Worm (Caenorhabditis elegans) whole organism, late embryonic: ENCODE results near the gene K08E4.3.

ENCODE experiments used
- K02D7.2 ChIP-seq: sonication (generic microtip); optimal IDR thresholded peaks from 2 replicates; lab custom pipeline; 2017; ENCODE audit warnings: mild to moderate bottlenecking, missing genetic modification characterization, missing compliant biosample characterization
- ahr-1 ChIP-seq: sonication (generic microtip); optimal IDR thresholded peaks from 2 replicates; lab custom pipeline; 2016; ENCODE audit warnings: missing genetic modification characterization, missing compliant biosample characterization
- ama-1 ChIP-seq: fragments of 150-350 bp; optimal IDR thresholded peaks from 2 replicates; lab custom pipeline; 2014
- ceh-34 ChIP-seq: sonication (generic microtip); optimal IDR thresholded peaks from 2 replicates; lab custom pipeline; 2016; ENCODE audit warnings: mild to moderate bottlenecking, missing genetic modification characterization, missing compliant biosample characterization
- ceh-9 ChIP-seq: sonication (generic microtip); optimal IDR thresholded peaks from 2 replicates; lab custom pipeline; 2016; ENCODE audit warnings: mild to moderate bottlenecking, missing genetic modification characterization, inconsistent platforms, missing compliant biosample characterization
- odd-2 ChIP-seq: sonication (generic microtip); optimal IDR thresholded peaks from 2 replicates; lab custom pipeline; 2017; ENCODE audit warnings: antibody characterized with exemption, mild to moderate bottlenecking, missing genetic modification characterization, missing compliant biosample characterization
- pha-4 ChIP-seq: fragments of 150-350 bp; optimal IDR thresholded peaks from 2 replicates; lab custom pipeline; 2018; ENCODE audit warnings: missing biosample characterization, missing genetic modification reagents, missing genetic modification characterization
- pqm-1 ChIP-seq: sonication (generic microtip); optimal IDR thresholded peaks from 2 replicates; lab custom pipeline; 2016; ENCODE audit warnings: missing genetic modification characterization, missing compliant biosample characterization

- TF ChIP-seq ceh-9 (no peak), K02D7.2 (no peak), odd-2 (tag; lab: Kevin White, UChicago) (no peak), ahr-1 (tag; lab: Kevin White, UChicago) (no peak), ceh-34 (tag; lab: Kevin White, UChicago) (no peak), pqm-1 (tag; lab: Kevin White, UChicago) (no peak), ama-1 (no peak), pha-4 (tag; lab: Kevin White, UChicago) (no peak)
Measured at ce11 chrIV:12029722-12030182, 27.8 kb upstream of the K08E4.3 start, which contains the start of gene T12G3.11.
